Worm (Caenorhabditis elegans) whole organism, young adult: Measurements from ENCODE around the gene Y32B12A.5.

Source experiments
- B0019.2 ChIP-seq: fragments of 200-800 bp; sonication (Bioruptor generic); conservative IDR thresholded peaks from 2 replicates; pipeline ENCODE4 v1.3.6; 2022; ENCODE audit warnings: missing genetic modification reagents, missing genetic modification characterization, missing compliant biosample characterization
- B0261.1 ChIP-seq: sonication (generic microtip); optimal IDR thresholded peaks from 2 replicates; lab custom pipeline; 2016; ENCODE audit warnings: mild to moderate bottlenecking, missing genetic modification characterization, moderate library complexity, missing compliant biosample characterization
- F10E7.11 ChIP-seq: sonication (generic microtip); optimal IDR thresholded peaks from 2 replicates; lab custom pipeline; 2017; ENCODE audit warnings: mild to moderate bottlenecking, missing genetic modification characterization, moderate library complexity, missing compliant biosample characterization
- F33H1.4 ChIP-seq: fragments of 200-800 bp; sonication (Bioruptor generic); IDR thresholded peaks from 2 replicates; pipeline ENCODE4 v1.3.6; 2022; ENCODE audit warnings: missing genetic modification reagents, missing genetic modification characterization, missing compliant biosample characterization
- F57C9.4 ChIP-seq: sonication (generic microtip); optimal IDR thresholded peaks from 2 replicates; lab custom pipeline; 2017; ENCODE audit warnings: mild to moderate bottlenecking, missing genetic modification characterization, missing compliant biosample characterization
- T26A5.8 ChIP-seq: sonication (generic microtip); optimal IDR thresholded peaks from 2 replicates; lab custom pipeline; 2016; ENCODE audit warnings: missing genetic modification characterization, missing compliant biosample characterization
- athp-1 ChIP-seq: sonication (generic microtip); optimal IDR thresholded peaks from 2 replicates; lab custom pipeline; 2017; ENCODE audit warnings: mild to moderate bottlenecking, missing genetic modification characterization, missing compliant biosample characterization
- attf-3 ChIP-seq: fragments of 200-800 bp; sonication (Bioruptor generic); conservative IDR thresholded peaks from 2 replicates; pipeline ENCODE4 v1.3.6; 2022; ENCODE audit warnings: missing genetic modification reagents, missing genetic modification characterization, missing compliant biosample characterization
- ceh-27 ChIP-seq: fragments of 200-800 bp; sonication (Bioruptor generic); optimal IDR thresholded peaks from 2 replicates; lab custom pipeline; 2018; ENCODE audit warnings: mild to moderate bottlenecking, missing genetic modification characterization, moderate library complexity, missing compliant biosample characterization
- ceh-40 ChIP-seq: fragments of 200-800 bp; sonication (Bioruptor generic); IDR thresholded peaks from 2 replicates; pipeline ENCODE4 v1.3.6; 2022; ENCODE audit warnings: missing genetic modification characterization, missing compliant biosample characterization
- efl-1 ChIP-seq: fragments of 150-350 bp; optimal IDR thresholded peaks from 2 replicates; lab custom pipeline; 2014; ENCODE audit warnings: missing biosample characterization, missing genetic modification reagents, missing genetic modification characterization
- egrh-3 ChIP-seq: fragments of 200-800 bp; sonication (Bioruptor generic); IDR thresholded peaks from 2 replicates; pipeline ENCODE4 v1.3.6; 2022; ENCODE audit warnings: missing genetic modification reagents, missing genetic modification characterization, missing compliant biosample characterization
- ets-4 ChIP-seq: fragments of 200-800 bp; sonication (Bioruptor generic); optimal IDR thresholded peaks from 2 replicates; lab custom pipeline; 2018; ENCODE audit warnings: mild to moderate bottlenecking, missing genetic modification characterization, missing compliant biosample characterization
- hmg-20 ChIP-seq: fragments of 200-800 bp; sonication (Bioruptor generic); IDR thresholded peaks from 2 replicates; pipeline ENCODE4 v1.3.6; 2022; ENCODE audit warnings: missing genetic modification reagents, missing genetic modification characterization, missing compliant biosample characterization
- hrde-1 ChIP-seq: sonication (generic microtip); optimal IDR thresholded peaks from 2 replicates; lab custom pipeline; 2016; ENCODE audit warnings: missing genetic modification characterization, mild to moderate bottlenecking, missing compliant biosample characterization, moderate library complexity, missing genotype, missing genetic modification reagents, borderline replicate concordance
- hsf-1 ChIP-seq: fragments of 200-800 bp; sonication (Bioruptor generic); IDR thresholded peaks from 2 replicates; pipeline ENCODE4 v1.3.6; 2022; ENCODE audit warnings: missing genetic modification reagents, missing genetic modification characterization, missing compliant biosample characterization
- let-607 ChIP-seq, 2 experiments: fragments of 200-800 bp in 1 of 2; sonication (Bioruptor generic) in 1 of 2; sonication (generic microtip) in 1 of 2; optimal IDR thresholded peaks; 2 replicates each; lab custom pipeline; 2016 to 2018; ENCODE audit warnings: mild to moderate bottlenecking in 2 of 2, missing compliant biosample characterization in 2 of 2, missing genetic modification characterization in 2 of 2, moderate library complexity in 2 of 2, missing genotype in 1 of 2
- lir-1 ChIP-seq: fragments of 200-800 bp; sonication (Bioruptor generic); conservative IDR thresholded peaks from 2 replicates; pipeline ENCODE4 v1.3.6; 2022; ENCODE audit warnings: missing genetic modification reagents, missing genetic modification characterization, missing compliant biosample characterization
- madf-10 ChIP-seq: sonication (generic microtip); optimal IDR thresholded peaks from 2 replicates; lab custom pipeline; 2016; ENCODE audit warnings: mild to moderate bottlenecking, missing genetic modification characterization, missing compliant biosample characterization
- mes-4 ChIP-seq: sonication (generic microtip); optimal IDR thresholded peaks from 2 replicates; lab custom pipeline; 2016; ENCODE audit warnings: missing genotype, missing genetic modification characterization, missing compliant biosample characterization
- nfya-1 ChIP-seq: sonication (generic microtip); optimal IDR thresholded peaks from 2 replicates; lab custom pipeline; 2017; ENCODE audit warnings: antibody characterized with exemption, missing compliant biosample characterization, missing genetic modification characterization, borderline replicate concordance; ENCODE audit not compliant: insufficient read depth
- nfyb-1 ChIP-seq: fragments of 200-800 bp; sonication (Bioruptor generic); IDR thresholded peaks from 2 replicates; pipeline ENCODE4 v1.3.6; 2022; ENCODE audit warnings: missing genetic modification reagents, missing genetic modification characterization, missing compliant biosample characterization
- rcor-1 ChIP-seq: fragments of 200-800 bp; sonication (Bioruptor generic); IDR thresholded peaks from 2 replicates; pipeline ENCODE4 v1.3.6; 2022; ENCODE audit warnings: missing genetic modification reagents, missing genetic modification characterization, missing compliant biosample characterization
- rec-8 ChIP-seq, 2 experiments: sonication (generic microtip); optimal IDR thresholded peaks; 2 replicates each; lab custom pipeline; 2016; ENCODE audit warnings: mild to moderate bottlenecking in 2 of 2, missing genetic modification characterization in 2 of 2, missing genetic modification reagents in 2 of 2, missing genotype in 2 of 2, missing biosample characterization in 1 of 2, missing compliant biosample characterization in 1 of 2, moderate library complexity in 1 of 2
- sdz-38 ChIP-seq: sonication (generic microtip); optimal IDR thresholded peaks from 2 replicates; lab custom pipeline; 2016; ENCODE audit warnings: missing genotype, missing genetic modification characterization, missing compliant biosample characterization
- sea-2 ChIP-seq: fragments of 200-800 bp; sonication (Bioruptor generic); IDR thresholded peaks from 2 replicates; pipeline ENCODE4 v1.3.6; 2022; ENCODE audit warnings: missing genetic modification characterization, missing compliant biosample characterization
- snpc-3.4 ChIP-seq: sonication (generic microtip); optimal IDR thresholded peaks from 2 replicates; lab custom pipeline; 2017; ENCODE audit warnings: missing genetic modification characterization, mild to moderate bottlenecking, missing compliant biosample characterization, antibody characterized with exemption, moderate library complexity, missing genotype, missing genetic modification reagents
- snpc-4 ChIP-seq, 5 experiments: fragments of 150-350 bp in 1 of 5; sonication (generic microtip) in 4 of 5; optimal IDR thresholded peaks; 2 replicates each; lab custom pipeline; 2014 to 2018; ENCODE audit warnings: missing genetic modification characterization in 5 of 5, missing biosample characterization in 3 of 5, antibody characterized with exemption in 2 of 5, mild to moderate bottlenecking in 2 of 5, missing compliant biosample characterization in 2 of 5, missing genotype in 2 of 5, moderate library complexity in 2 of 5, missing genetic modification reagents in 1 of 5
- somi-1 ChIP-seq: fragments of 200-800 bp; sonication (Bioruptor generic); optimal IDR thresholded peaks from 2 replicates; lab custom pipeline; 2018; ENCODE audit warnings: mild to moderate bottlenecking, missing genetic modification characterization, missing compliant biosample characterization
- tlf-1 ChIP-seq: fragments of 200-800 bp; sonication (Bioruptor generic); optimal IDR thresholded peaks from 2 replicates; lab custom pipeline; 2018; ENCODE audit warnings: mild to moderate bottlenecking, missing genetic modification characterization, missing compliant biosample characterization
- xnd-1 ChIP-seq: sonication (generic microtip); optimal IDR thresholded peaks from 2 replicates; lab custom pipeline; 2016; ENCODE audit warnings: missing genotype, missing genetic modification reagents, missing genetic modification characterization, missing compliant biosample characterization
- ztf-18 ChIP-seq: sonication (generic microtip); optimal IDR thresholded peaks from 2 replicates; lab custom pipeline; 2016; ENCODE audit warnings: missing genotype, mild to moderate bottlenecking, missing genetic modification characterization, missing compliant biosample characterization

Gene Y32B12A.5

DNA sequence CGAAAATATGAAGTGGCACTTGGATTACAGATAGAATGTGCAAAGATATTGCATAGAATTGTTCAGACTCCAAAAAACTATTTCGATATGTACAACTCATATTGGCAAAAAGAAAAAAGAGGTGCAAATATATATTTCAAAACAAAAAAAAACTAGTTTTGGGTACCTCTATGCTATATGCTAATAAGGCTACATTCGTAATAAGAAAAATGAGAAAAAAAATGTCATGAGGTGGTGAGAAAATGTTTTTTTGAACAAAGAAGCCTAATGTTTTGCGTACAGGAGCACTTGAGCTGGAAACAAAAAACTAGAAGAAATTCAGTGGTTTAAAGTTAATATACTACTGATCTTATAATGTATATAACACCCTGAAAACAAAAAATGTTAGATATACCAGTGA lies 26.5 kb downstream of the Y32B12A.5 start, which contains the start of gene srh-142:
srh-142 (minus strand) TSS at position 101 of the 400 bp plus-strand sequence.
- TF ChIP-seq efl-1 (GFP tag; lab: Kevin White, UChicago) = no peak
- TF ChIP-seq lir-1 (GFP tag; lab: Robert Waterston, UW) = no peak
- no peak for TF ChIP-seq egrh-3
- TF ChIP-seq hsf-1 (GFP tag; lab: Robert Waterston, UW) = no peak
- no peak for TF ChIP-seq attf-3 (GFP tag; lab: Robert Waterston, UW)
- TF ChIP-seq somi-1 (GFP tag; lab: Kevin White, UChicago) = no peak
- TF ChIP-seq F10E7.11 (tag; lab: Kevin White, UChicago) = no peak
- no peak for TF ChIP-seq tlf-1 (GFP tag; lab: Kevin White, UChicago)
- no peak for TF ChIP-seq ztf-18
- no peak for TF ChIP-seq ceh-27 (GFP tag; lab: Kevin White, UChicago)
- TF ChIP-seq snpc-3.4 (tag; lab: Kevin White, UChicago) = no peak
- TF ChIP-seq mes-4 (tag; lab: Kevin White, UChicago) = no peak
- no peak for TF ChIP-seq hmg-20 (GFP tag; lab: Robert Waterston, UW)

DNA sequence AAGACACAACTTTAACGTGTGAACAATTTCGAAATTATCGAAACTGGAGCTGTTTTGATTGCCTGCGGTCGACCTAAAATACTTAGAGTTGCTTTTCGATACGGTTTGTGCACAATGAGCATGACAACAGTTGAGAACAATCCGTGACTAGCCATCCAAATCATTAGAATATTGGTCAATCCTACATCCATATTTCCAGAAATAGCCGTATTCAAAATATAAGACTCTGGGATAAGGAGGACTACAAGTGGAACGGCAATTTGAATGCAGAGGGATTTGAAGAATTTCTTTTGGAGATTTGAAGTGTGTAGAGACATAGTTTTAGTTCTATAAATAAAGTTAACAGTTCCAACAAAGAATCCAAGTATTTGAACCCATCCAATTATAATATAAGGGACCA lies 28.0 kb downstream of the Y32B12A.5 start:
- TF ChIP-seq sdz-38 (tag; lab: Kevin White, UChicago) (no peak), madf-10 (tag; lab: Kevin White, UChicago) (no peak), rec-8 (tag; optimal IDR thresholded peaks at IDR 0.05; lab: Kevin White, UChicago) (no peak), F10E7.11 (tag; lab: Kevin White, UChicago) (no peak), B0019.2 (GFP tag; lab: Robert Waterston, UW) (no peak), sea-2 (GFP tag; lab: Robert Waterston, UW) (no peak), rcor-1 (GFP tag; lab: Robert Waterston, UW) (no peak), xnd-1 (no peak), ets-4 (GFP tag; lab: Kevin White, UChicago) (no peak), F33H1.4 (GFP tag; lab: Robert Waterston, UW) (no peak), hrde-1 (no peak), nfyb-1 (GFP tag; lab: Robert Waterston, UW) (no peak), F57C9.4 (tag; lab: Kevin White, UChicago) (no peak), nfya-1 (no peak)

DNA sequence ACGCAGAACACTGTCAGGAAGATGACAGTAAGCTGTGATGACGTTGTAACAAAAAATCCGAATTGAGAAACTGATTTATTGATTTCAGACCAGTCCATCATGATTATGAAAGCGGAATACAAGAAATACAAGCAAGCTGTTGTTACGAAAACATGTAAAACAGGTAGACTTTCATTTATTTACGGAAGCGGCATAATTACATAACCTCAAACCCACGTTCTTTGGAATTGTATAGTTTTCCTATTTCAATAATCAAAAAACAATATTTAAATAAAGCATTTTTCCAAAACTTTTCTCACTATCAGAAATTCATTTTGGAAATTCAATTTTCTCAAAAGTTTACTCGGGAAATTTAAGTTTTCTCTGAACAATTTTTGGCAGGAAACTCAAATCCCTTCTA lies 28.7 kb downstream of the Y32B12A.5 start, which contains the start of gene str-15:
str-15 (minus strand) TSS at position 101 of the 400 bp plus-strand sequence.
- no peak for TF ChIP-seq let-607 (tag; optimal IDR thresholded peaks at IDR 0.05; lab: Kevin White, UChicago)
- no peak for TF ChIP-seq athp-1 (tag; lab: Kevin White, UChicago)
- TF ChIP-seq T26A5.8 (tag; lab: Kevin White, UChicago) = no peak
- no peak for TF ChIP-seq snpc-4 (GFP tag; optimal IDR thresholded peaks at IDR 0.05; lab: Kevin White, UChicago)
- TF ChIP-seq snpc-4 (tag; optimal IDR thresholded peaks at IDR 0.05; lab: Kevin White, UChicago) = no peak
- TF ChIP-seq B0261.1 (tag; lab: Kevin White, UChicago) = no peak

DNA sequence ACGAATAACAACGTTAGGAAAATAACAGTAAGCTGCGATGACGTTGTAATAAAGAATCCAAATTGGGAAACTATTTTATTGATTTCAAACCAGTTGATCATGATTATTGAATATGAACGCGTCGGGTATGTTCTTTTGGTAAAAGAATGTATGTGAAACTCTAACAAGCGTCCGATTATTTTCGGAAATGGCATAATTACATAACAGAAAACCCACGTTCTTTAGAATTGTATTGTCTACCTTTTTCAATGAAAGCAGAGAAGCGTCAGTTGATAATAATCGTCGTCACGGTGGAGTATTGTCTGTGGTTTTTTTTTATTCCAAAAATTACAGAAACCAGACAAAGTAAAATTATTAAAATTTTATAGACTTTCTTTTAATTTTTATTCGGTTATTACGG lies 32.3 kb downstream of the Y32B12A.5 start, which contains the start of gene str-14:
str-14 (minus strand) TSS at position 101 of the 400 bp plus-strand sequence.
- no peak for TF ChIP-seq ceh-40 (GFP tag; lab: Robert Waterston, UW)
- TF ChIP-seq, all 124 proteins: peak for 0
